Worm (Caenorhabditis elegans) whole organism, L3 larva: ENCODE results near the gene Y51H7C.12.
"Not testable (repeated sequence)": the region's sequence is repeated elsewhere in the genome, so short reads cannot be mapped to it uniquely, and the experiment has no call there.

Source experiments
- R02D3.7 ChIP-seq: fragments of 150-350 bp; optimal IDR thresholded peaks from 2 replicates; lab custom pipeline; 2014; ENCODE audit warnings: missing biosample characterization, missing genetic modification characterization
- ZK546.5 ChIP-seq: sonication (generic microtip); optimal IDR thresholded peaks from 2 replicates; lab custom pipeline; 2017; ENCODE audit warnings: missing biosample characterization, missing genetic modification characterization
- aly-2 ChIP-seq: fragments of 150-350 bp; optimal IDR thresholded peaks from 2 replicates; lab custom pipeline; 2014; ENCODE audit warnings: missing biosample characterization, missing genetic modification characterization
- ama-1 ChIP-seq: fragments of 150-350 bp; optimal IDR thresholded peaks from 2 replicates; lab custom pipeline; 2018
- ceh-16 ChIP-seq: sonication (generic microtip); optimal IDR thresholded peaks from 2 replicates; lab custom pipeline; 2017; ENCODE audit warnings: missing biosample characterization, missing genetic modification characterization
- ceh-28 ChIP-seq: fragments of 150-350 bp; optimal IDR thresholded peaks from 2 replicates; lab custom pipeline; 2014; ENCODE audit warnings: missing biosample characterization, missing genetic modification reagents, missing genetic modification characterization
- ceh-82 ChIP-seq: fragments of 150-350 bp; optimal IDR thresholded peaks from 2 replicates; lab custom pipeline; 2014; ENCODE audit warnings: missing biosample characterization, missing genetic modification characterization
- daf-12 ChIP-seq: fragments of 150-350 bp; optimal IDR thresholded peaks from 2 replicates; lab custom pipeline; 2014; ENCODE audit warnings: missing biosample characterization, missing genetic modification reagents, missing genetic modification characterization
- egl-27 ChIP-seq: sonication (generic microtip); optimal IDR thresholded peaks from 4 replicates; lab custom pipeline; 2017; ENCODE audit warnings: missing biosample characterization, missing genetic modification reagents, missing genetic modification characterization
- egl-5 ChIP-seq: fragments of 150-350 bp; optimal IDR thresholded peaks from 2 replicates; lab custom pipeline; 2017; ENCODE audit warnings: missing biosample characterization, missing genetic modification reagents, missing genetic modification characterization, inconsistent platforms
- elt-2 ChIP-seq: sonication (generic microtip); optimal IDR thresholded peaks from 2 replicates; lab custom pipeline; 2016; ENCODE audit warnings: missing genetic modification reagents, mild to moderate bottlenecking, missing genetic modification characterization, missing compliant biosample characterization
- elt-3 ChIP-seq, 3 experiments: fragments of 150-350 bp in 1 of 3; sonication (generic microtip) in 2 of 3; optimal IDR thresholded peaks; 2 replicates in 2 of 3; 4 replicates in 1 of 3; lab custom pipeline; 2014 to 2017; ENCODE audit warnings: missing biosample characterization in 3 of 3, missing genetic modification characterization in 3 of 3
- eor-1 ChIP-seq, 2 experiments: fragments of 150-350 bp; optimal IDR thresholded peaks; 2 replicates each; lab custom pipeline; 2014 to 2018; ENCODE audit warnings: missing biosample characterization in 2 of 2, missing genetic modification characterization in 2 of 2
- fkh-10 ChIP-seq: sonication (generic microtip); optimal IDR thresholded peaks from 2 replicates; lab custom pipeline; 2017; ENCODE audit warnings: missing biosample characterization, missing genetic modification reagents, missing genetic modification characterization
- fos-1 ChIP-seq: fragments of 150-350 bp; optimal IDR thresholded peaks from 2 replicates; lab custom pipeline; 2014; ENCODE audit warnings: missing biosample characterization, missing genetic modification characterization
- jun-1 ChIP-seq: fragments of 150-350 bp; optimal IDR thresholded peaks from 2 replicates; lab custom pipeline; 2014; ENCODE audit warnings: missing biosample characterization, missing genetic modification reagents, missing genetic modification characterization
- lin-15B ChIP-seq: fragments of 150-350 bp; optimal IDR thresholded peaks from 2 replicates; lab custom pipeline; 2014; ENCODE audit warnings: missing biosample characterization, missing genetic modification characterization
- lin-39 ChIP-seq: fragments of 150-350 bp; optimal IDR thresholded peaks from 2 replicates; lab custom pipeline; 2018; ENCODE audit warnings: missing biosample characterization, missing genetic modification reagents, missing genetic modification characterization
- mml-1 ChIP-seq: fragments of 150-350 bp; sonication (generic microtip); optimal IDR thresholded peaks from 3 replicates; lab custom pipeline; 2014; ENCODE audit warnings: missing biosample characterization, missing genetic modification characterization
- nfya-1 ChIP-seq: sonication (generic microtip); optimal IDR thresholded peaks from 2 replicates; lab custom pipeline; 2017; ENCODE audit warnings: missing genetic modification characterization, mild to moderate bottlenecking, missing compliant biosample characterization, antibody characterized with exemption, moderate library complexity; ENCODE audit not compliant: insufficient read depth
- nhr-12 ChIP-seq: fragments of 150-350 bp; optimal IDR thresholded peaks from 2 replicates; lab custom pipeline; 2014; ENCODE audit warnings: missing biosample characterization, missing genetic modification characterization
- nhr-23 ChIP-seq: fragments of 150-350 bp; optimal IDR thresholded peaks from 2 replicates; lab custom pipeline; 2014; ENCODE audit warnings: missing biosample characterization, missing genetic modification reagents, missing genetic modification characterization
- nhr-237 ChIP-seq: fragments of 150-350 bp; optimal IDR thresholded peaks from 2 replicates; lab custom pipeline; 2014; ENCODE audit warnings: missing biosample characterization, missing genetic modification characterization
- nhr-25 ChIP-seq: sonication (generic microtip); optimal IDR thresholded peaks from 2 replicates; lab custom pipeline; 2017; ENCODE audit warnings: missing biosample characterization, missing genetic modification characterization
- nhr-28 ChIP-seq: fragments of 150-350 bp; optimal IDR thresholded peaks from 2 replicates; lab custom pipeline; 2014; ENCODE audit warnings: missing biosample characterization, missing genetic modification characterization
- nhr-43 ChIP-seq: sonication (generic microtip); optimal IDR thresholded peaks from 2 replicates; lab custom pipeline; 2016; ENCODE audit warnings: mild to moderate bottlenecking, missing genetic modification characterization, missing compliant biosample characterization; ENCODE audit not compliant: poor library complexity, severe bottlenecking
- nhr-67 ChIP-seq: fragments of 150-350 bp; optimal IDR thresholded peaks from 2 replicates; lab custom pipeline; 2014; ENCODE audit warnings: missing biosample characterization, missing genetic modification characterization
- nhr-76 ChIP-seq: fragments of 150-350 bp; sonication (generic microtip); optimal IDR thresholded peaks from 5 replicates; lab custom pipeline; 2014; ENCODE audit warnings: missing biosample characterization, missing genetic modification characterization
- nhr-77 ChIP-seq: fragments of 150-350 bp; optimal IDR thresholded peaks from 2 replicates; lab custom pipeline; 2014; ENCODE audit warnings: missing biosample characterization, missing genetic modification characterization
- pha-4 ChIP-seq: fragments of 150-350 bp; optimal IDR thresholded peaks from 2 replicates; lab custom pipeline; 2014; ENCODE audit warnings: missing biosample characterization, missing genetic modification reagents, missing genetic modification characterization
- pqm-1 ChIP-seq: fragments of 150-350 bp; optimal IDR thresholded peaks from 2 replicates; lab custom pipeline; 2017; ENCODE audit warnings: missing biosample characterization, missing genetic modification characterization, inconsistent platforms
- sea-2 ChIP-seq: fragments of 150-350 bp; sonication (generic microtip); optimal IDR thresholded peaks from 4 replicates; lab custom pipeline; 2014; ENCODE audit warnings: missing biosample characterization, missing genetic modification reagents, missing genetic modification characterization
- tbx-2 ChIP-seq: sonication (generic microtip); optimal IDR thresholded peaks from 2 replicates; lab custom pipeline; 2016; ENCODE audit warnings: mild to moderate bottlenecking, missing genetic modification characterization, missing compliant biosample characterization
- unc-39 ChIP-seq: sonication (generic microtip); optimal IDR thresholded peaks from 4 replicates; lab custom pipeline; 2017; ENCODE audit warnings: missing biosample characterization, missing genetic modification characterization
- unc-62 ChIP-seq: fragments of 150-350 bp; sonication (generic microtip); optimal IDR thresholded peaks from 4 replicates; lab custom pipeline; 2014; ENCODE audit warnings: missing biosample characterization, missing genetic modification reagents, missing genetic modification characterization
- zag-1 ChIP-seq: fragments of 150-350 bp; optimal IDR thresholded peaks from 2 replicates; lab custom pipeline; 2014; ENCODE audit warnings: missing biosample characterization, missing genetic modification characterization

Gene Y51H7C.12

ce11 chrII:1446696-1447293, at the start of gene Y51H7C.12:
Gene Y51H7C.12, minus strand, starts transcription at chrII:1446746.
- TF ChIP-seq elt-3 (tag; optimal IDR thresholded peaks at IDR 0.05; lab: Kevin White, UChicago); nfya-1 (tag; lab: Kevin White, UChicago); nhr-77 (tag; lab: Kevin White, UChicago): not testable (repeated sequence)

DNA sequence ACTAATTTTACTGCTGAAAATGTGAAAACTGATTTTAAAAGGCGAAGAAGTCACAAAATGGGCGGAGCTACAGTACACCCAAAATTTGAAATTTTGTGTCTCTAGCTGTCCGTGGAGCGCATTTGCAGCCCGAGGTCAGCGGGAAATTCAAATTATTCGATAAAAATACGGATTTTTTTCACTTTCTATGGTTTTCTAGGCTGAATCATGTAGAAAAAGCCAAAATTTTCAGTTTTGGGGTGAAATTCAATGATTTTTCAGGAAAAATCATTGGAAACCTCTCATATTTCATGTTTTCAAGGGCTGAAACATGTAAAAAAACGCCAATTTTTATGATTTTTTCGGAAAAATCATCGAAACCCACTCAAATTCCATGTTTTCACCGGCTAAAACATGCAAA, 44.3 kb upstream of the Y51H7C.12 start:
- TF ChIP-seq unc-62 (no peak), nhr-67 (tag; lab: Kevin White, UChicago) (no peak), ceh-82 (no peak), daf-12 (tag; lab: Kevin White, UChicago) (no peak), tbx-2 (no peak), unc-39 (no peak), nhr-77 (tag; lab: Kevin White, UChicago) (no peak)

DNA sequence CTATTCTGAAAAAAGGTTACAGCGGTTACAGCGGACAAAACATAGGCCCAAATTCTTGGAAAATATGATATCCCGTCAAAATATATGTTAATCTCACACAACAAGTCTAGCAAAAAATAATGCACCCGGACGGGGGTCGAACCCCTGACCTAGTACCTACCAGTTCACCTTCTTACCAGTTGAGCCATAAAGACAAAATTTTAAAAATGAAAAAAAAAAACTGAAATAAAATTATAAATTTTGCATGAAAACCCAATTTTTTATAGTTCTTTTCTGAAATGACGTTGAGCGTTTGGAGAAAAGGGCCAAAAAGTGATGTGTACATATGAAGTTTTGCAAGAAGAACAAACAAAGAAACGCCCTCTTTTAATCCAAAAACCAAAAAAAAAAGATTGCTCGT, 35.9 kb upstream of the Y51H7C.12 start:
- TF ChIP-seq nhr-43 (no peak), zag-1 (tag; lab: Kevin White, UChicago) (no peak)

DNA sequence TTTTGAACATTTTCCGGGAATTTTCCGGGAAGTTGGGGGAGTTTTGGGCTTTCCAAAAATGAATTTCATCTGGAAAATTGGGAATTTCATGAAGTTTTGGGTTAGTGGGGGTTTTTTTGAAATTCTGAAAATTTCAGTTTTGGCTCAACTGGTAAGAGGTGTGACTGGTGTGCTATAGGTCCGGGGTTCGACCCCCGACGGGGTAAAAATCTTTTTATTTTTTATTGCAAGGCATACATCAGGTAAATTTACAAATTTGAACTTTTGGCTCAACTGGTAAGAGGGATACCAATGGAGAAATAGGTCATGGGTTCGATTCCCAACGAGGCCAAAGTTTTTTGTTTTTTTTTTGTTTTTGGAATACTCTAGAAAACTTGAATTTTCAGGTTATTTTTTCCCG, 35.1 kb upstream of the Y51H7C.12 start:
- TF ChIP-seq nhr-12 (tag; lab: Kevin White, UChicago) (no peak), nhr-25 (no peak), nhr-67 (tag; lab: Kevin White, UChicago) (no peak), elt-2 (tag; lab: Kevin White, UChicago) (no peak), nhr-76 (tag; lab: Kevin White, UChicago) (no peak), nhr-77 (tag; lab: Kevin White, UChicago) (no peak)

DNA sequence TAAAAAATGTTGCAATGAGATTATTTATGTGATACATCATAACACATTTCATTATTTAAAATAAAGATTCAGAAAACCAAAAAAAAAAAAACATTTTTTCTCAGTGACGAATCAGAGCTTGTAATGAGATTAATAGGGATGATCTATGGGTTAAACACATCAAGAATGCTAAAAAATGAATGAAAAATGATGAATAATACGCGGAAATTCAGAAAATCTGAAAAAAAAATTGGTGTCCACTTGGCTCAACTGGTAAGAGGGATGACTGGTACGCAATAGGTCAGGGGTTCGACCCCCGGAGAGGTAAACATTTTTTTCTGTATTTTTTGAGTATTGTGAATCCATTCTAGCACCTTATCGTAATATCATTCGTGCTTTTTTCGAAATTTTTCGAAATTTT, 32.0 kb upstream of the Y51H7C.12 start:
- no peak for TF ChIP-seq fkh-10 (GFP tag; lab: Kevin White, UChicago)
- no peak for TF ChIP-seq ama-1 (lab: Kevin White, UChicago)
- no peak for TF ChIP-seq egl-27
- TF ChIP-seq lin-39 (tag; lab: Kevin White, UChicago): no peak
- no peak for TF ChIP-seq nhr-12 (tag; lab: Kevin White, UChicago)
- TF ChIP-seq ceh-16 (tag; lab: Kevin White, UChicago): no peak
- no peak for TF ChIP-seq nhr-76 (tag; lab: Kevin White, UChicago)
- TF ChIP-seq nhr-77 (tag; lab: Kevin White, UChicago): no peak
- no peak for TF ChIP-seq pqm-1
- no peak for TF ChIP-seq unc-39
- no peak for TF ChIP-seq nhr-28 (tag; lab: Kevin White, UChicago)
- no peak for TF ChIP-seq mml-1

DNA sequence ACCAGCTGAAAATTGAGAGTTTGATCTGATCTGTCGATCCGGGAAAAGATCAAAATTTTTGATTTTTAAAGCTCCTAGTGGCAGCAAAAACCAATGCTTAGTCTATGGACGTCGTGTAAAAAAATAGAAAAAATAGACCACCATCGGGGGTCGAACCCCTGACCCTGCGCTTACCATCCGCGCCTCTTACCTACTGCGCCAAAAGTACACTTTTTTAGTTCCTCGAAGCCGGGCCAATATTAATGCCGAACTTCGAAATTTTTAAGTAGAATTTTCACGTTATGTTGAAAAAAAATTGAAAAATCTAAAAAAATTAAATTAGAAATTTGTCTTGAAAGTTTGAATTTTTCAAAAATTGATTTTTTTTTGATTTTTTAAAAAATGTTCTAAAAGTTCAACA, 31.4 kb upstream of the Y51H7C.12 start:
- TF ChIP-seq ceh-82 (no peak), eor-1 (tag; optimal IDR thresholded peaks at IDR 0.05; lab: Kevin White, UChicago) (no peak), R02D3.7 (tag; lab: Kevin White, UChicago) (no peak), aly-2 (tag; lab: Kevin White, UChicago) (no peak), unc-62 (no peak), jun-1 (tag; lab: Kevin White, UChicago) (no peak), lin-15B (no peak), egl-5 (tag; lab: Kevin White, UChicago) (no peak)
- TF ChIP-seq, all 47 proteins: peak for 0

DNA sequence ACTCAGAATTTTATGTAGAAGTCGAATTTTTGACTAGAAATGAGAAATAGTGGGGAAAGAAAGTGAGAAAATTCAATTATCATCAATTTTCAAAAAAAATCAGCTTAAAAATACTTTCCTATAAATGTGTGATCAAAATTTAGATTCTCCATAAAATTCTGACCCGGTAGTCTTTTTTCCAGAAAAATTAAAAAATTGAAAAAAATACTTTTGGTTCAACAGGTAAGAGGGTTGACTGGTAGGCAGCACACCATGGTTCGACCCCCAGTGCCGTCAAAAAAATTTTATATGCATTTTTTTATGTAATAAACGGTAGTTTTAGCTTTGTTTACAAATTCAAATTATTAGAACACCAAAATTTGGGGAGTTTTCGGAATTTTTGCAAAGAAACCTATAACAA, 30.7 kb upstream of the Y51H7C.12 start:
- TF ChIP-seq egl-5 (tag; lab: Kevin White, UChicago) (no peak), jun-1 (tag; lab: Kevin White, UChicago) (no peak), ceh-28 (no peak), aly-2 (tag; lab: Kevin White, UChicago) (no peak), nhr-43 (no peak), mml-1 (no peak), nhr-12 (tag; lab: Kevin White, UChicago) (no peak), ZK546.5 (tag; lab: Kevin White, UChicago) (no peak), lin-15B (no peak), nhr-23 (tag; lab: Kevin White, UChicago) (no peak), lin-39 (tag; lab: Kevin White, UChicago) (no peak), fos-1 (no peak), nhr-76 (tag; lab: Kevin White, UChicago) (no peak), zag-1 (tag; lab: Kevin White, UChicago) (no peak), eor-1 (tag; optimal IDR thresholded peaks at IDR 0.05; lab: Kevin White, UChicago) (no peak), R02D3.7 (tag; lab: Kevin White, UChicago) (no peak), pha-4 (no peak), nhr-237 (tag; lab: Kevin White, UChicago) (no peak), nhr-77 (tag; lab: Kevin White, UChicago) (no peak), sea-2 (GFP tag; lab: Kevin White, UChicago) (no peak)
